Worm (Caenorhabditis elegans) whole organism, L1 larva: Measurements from ENCODE around the gene srx-5.

Experiments
- C16A3.4 ChIP-seq: fragments of 150-350 bp; optimal IDR thresholded peaks from 2 replicates; lab custom pipeline; 2014; ENCODE audit warnings: missing biosample characterization, missing genetic modification characterization
- C34B4.2 ChIP-seq: sonication (generic microtip); optimal IDR thresholded peaks from 2 replicates; lab custom pipeline; 2017; ENCODE audit warnings: mild to moderate bottlenecking, missing genetic modification characterization, missing compliant biosample characterization
- F16B12.6 ChIP-seq: fragments of 150-350 bp; optimal IDR thresholded peaks from 2 replicates; lab custom pipeline; 2014; ENCODE audit warnings: missing biosample characterization, missing genetic modification characterization
- aha-1 ChIP-seq: fragments of 150-350 bp; optimal IDR thresholded peaks from 2 replicates; lab custom pipeline; 2014; ENCODE audit warnings: missing biosample characterization, missing genetic modification characterization
- aly-2 ChIP-seq: fragments of 150-350 bp; optimal IDR thresholded peaks from 2 replicates; lab custom pipeline; 2014; ENCODE audit warnings: missing biosample characterization, missing genetic modification characterization
- ama-1 ChIP-seq: fragments of 150-350 bp; optimal IDR thresholded peaks from 2 replicates; lab custom pipeline; 2014
- ceh-63 ChIP-seq: fragments of 200-800 bp; sonication (Bioruptor generic); optimal IDR thresholded peaks from 2 replicates; lab custom pipeline; 2018; ENCODE audit warnings: mild to moderate bottlenecking, missing genetic modification characterization, missing compliant biosample characterization
- ceh-8 ChIP-seq: fragments of 200-800 bp; sonication (Bioruptor generic); optimal IDR thresholded peaks from 2 replicates; lab custom pipeline; 2018; ENCODE audit warnings: mild to moderate bottlenecking, missing genetic modification characterization, moderate library complexity, missing compliant biosample characterization
- ceh-82 ChIP-seq, 3 experiments: fragments of 150-350 bp in 1 of 3; sonication (generic microtip) in 2 of 3; optimal IDR thresholded peaks; 2 replicates each; lab custom pipeline; 2014 to 2017; ENCODE audit warnings: missing biosample characterization in 3 of 3, missing genetic modification characterization in 3 of 3
- ceh-88 ChIP-seq: fragments of 200-800 bp; sonication (Bioruptor generic); IDR thresholded peaks from 2 replicates; pipeline ENCODE4 v1.3.6; 2022; ENCODE audit warnings: missing genetic modification characterization, missing compliant biosample characterization
- ceh-90 ChIP-seq: sonication (generic microtip); optimal IDR thresholded peaks from 2 replicates; lab custom pipeline; 2016; ENCODE audit warnings: missing genetic modification characterization, missing compliant biosample characterization
- dpl-1 ChIP-seq, 3 experiments: fragments of 150-350 bp in 2 of 3; sonication (generic microtip) in 1 of 3; optimal IDR thresholded peaks; 2 replicates each; lab custom pipeline; 2014 to 2017; ENCODE audit warnings: missing biosample characterization in 3 of 3, missing genetic modification characterization in 3 of 3, missing genetic modification reagents in 3 of 3
- dsc-1 ChIP-seq: sonication (generic microtip); optimal IDR thresholded peaks from 2 replicates; lab custom pipeline; 2016; ENCODE audit warnings: mild to moderate bottlenecking, missing genetic modification characterization, missing compliant biosample characterization
- efl-3 ChIP-seq: fragments of 200-800 bp; sonication (Bioruptor generic); optimal IDR thresholded peaks from 2 replicates; lab custom pipeline; 2018; ENCODE audit warnings: mild to moderate bottlenecking, missing genetic modification characterization, missing compliant biosample characterization
- egl-27 ChIP-seq, 2 experiments: fragments of 150-350 bp in 1 of 2; sonication (generic microtip); optimal IDR thresholded peaks; 3 replicates each; lab custom pipeline; 2017 to 2018; ENCODE audit warnings: missing biosample characterization in 2 of 2, missing genetic modification characterization in 2 of 2, missing genetic modification reagents in 2 of 2
- elt-2 ChIP-seq: sonication (generic microtip); optimal IDR thresholded peaks from 2 replicates; lab custom pipeline; 2016; ENCODE audit warnings: missing genetic modification characterization, mild to moderate bottlenecking, inconsistent platforms, missing compliant biosample characterization, missing genetic modification reagents
- fkh-8 ChIP-seq: sonication (generic microtip); optimal IDR thresholded peaks from 2 replicates; lab custom pipeline; 2016; ENCODE audit warnings: mild to moderate bottlenecking, missing genetic modification characterization, missing compliant biosample characterization
- fos-1 ChIP-seq: fragments of 150-350 bp; optimal IDR thresholded peaks from 2 replicates; lab custom pipeline; 2014; ENCODE audit warnings: missing biosample characterization, missing genetic modification characterization
- grh-1 ChIP-seq: fragments of 200-800 bp; sonication (Bioruptor generic); IDR thresholded peaks from 2 replicates; pipeline ENCODE4 v1.3.6; 2022; ENCODE audit warnings: missing genetic modification reagents, missing genetic modification characterization, missing compliant biosample characterization
- hlh-4 ChIP-seq: sonication (generic microtip); optimal IDR thresholded peaks from 2 replicates; lab custom pipeline; 2016; ENCODE audit warnings: mild to moderate bottlenecking, missing genetic modification characterization, missing compliant biosample characterization
- jun-1 ChIP-seq: fragments of 150-350 bp; optimal IDR thresholded peaks from 2 replicates; lab custom pipeline; 2014; ENCODE audit warnings: missing biosample characterization, missing genetic modification reagents, missing genetic modification characterization
- lin-13 ChIP-seq: fragments of 150-350 bp; optimal IDR thresholded peaks from 2 replicates; lab custom pipeline; 2014; ENCODE audit warnings: missing biosample characterization, missing genetic modification reagents, missing genetic modification characterization
- lin-14 ChIP-seq: fragments of 200-800 bp; sonication (Bioruptor generic); optimal IDR thresholded peaks from 2 replicates; lab custom pipeline; 2018; ENCODE audit warnings: mild to moderate bottlenecking, missing genetic modification characterization, moderate library complexity, missing compliant biosample characterization
- lin-35 ChIP-seq, 2 experiments: fragments of 150-350 bp; optimal IDR thresholded peaks; 2 replicates each; lab custom pipeline; 2014; ENCODE audit warnings: missing biosample characterization in 2 of 2, missing genetic modification characterization in 2 of 2, missing genetic modification reagents in 2 of 2
- lir-3 ChIP-seq: sonication (generic microtip); optimal IDR thresholded peaks from 2 replicates; lab custom pipeline; 2016; ENCODE audit warnings: mild to moderate bottlenecking, missing genetic modification characterization, moderate library complexity, missing compliant biosample characterization; ENCODE audit not compliant: poor library complexity
- mab-9 ChIP-seq: fragments of 200-800 bp; sonication (Bioruptor generic); IDR thresholded peaks from 2 replicates; pipeline ENCODE4 v1.3.6; 2022; ENCODE audit warnings: missing genetic modification reagents, missing genetic modification characterization, missing compliant biosample characterization
- mdl-1 ChIP-seq, 2 experiments: fragments of 150-350 bp; optimal IDR thresholded peaks; 2 replicates each; lab custom pipeline; 2014 to 2017; ENCODE audit warnings: missing biosample characterization in 2 of 2, missing genetic modification characterization in 2 of 2, inconsistent platforms in 1 of 2
- mef-2 ChIP-seq: fragments of 150-350 bp; optimal IDR thresholded peaks from 2 replicates; lab custom pipeline; 2014; ENCODE audit warnings: missing biosample characterization, missing genetic modification characterization
- mep-1 ChIP-seq: fragments of 150-350 bp; optimal IDR thresholded peaks from 2 replicates; lab custom pipeline; 2014; ENCODE audit warnings: missing biosample characterization, missing genetic modification characterization
- nhr-19 ChIP-seq: fragments of 200-800 bp; sonication (Bioruptor generic); conservative IDR thresholded peaks from 2 replicates; pipeline ENCODE4 v1.3.6; 2022; ENCODE audit warnings: missing genetic modification characterization, missing compliant biosample characterization
- nhr-20 ChIP-seq: sonication (generic microtip); optimal IDR thresholded peaks from 2 replicates; lab custom pipeline; 2016; ENCODE audit warnings: mild to moderate bottlenecking, missing genetic modification characterization, missing compliant biosample characterization
- nhr-237 ChIP-seq: fragments of 150-350 bp; optimal IDR thresholded peaks from 2 replicates; lab custom pipeline; 2014; ENCODE audit warnings: missing biosample characterization, missing genetic modification characterization
- nhr-28 ChIP-seq: fragments of 150-350 bp; optimal IDR thresholded peaks from 2 replicates; lab custom pipeline; 2014; ENCODE audit warnings: missing biosample characterization, missing genetic modification characterization
- nhr-77 ChIP-seq: fragments of 150-350 bp; optimal IDR thresholded peaks from 2 replicates; lab custom pipeline; 2014; ENCODE audit warnings: missing biosample characterization, missing genetic modification characterization
- nhr-85 ChIP-seq: sonication (generic microtip); peaks from one replicate; lab custom pipeline; 2016; ENCODE audit warnings: missing genetic modification characterization, inconsistent platforms, missing compliant biosample characterization
- nhr-90 ChIP-seq: sonication (generic microtip); optimal IDR thresholded peaks from 2 replicates; lab custom pipeline; 2016; ENCODE audit warnings: mild to moderate bottlenecking, missing genetic modification characterization, missing compliant biosample characterization; ENCODE audit not compliant: poor library complexity
- pag-3 ChIP-seq: sonication (generic microtip); optimal IDR thresholded peaks from 2 replicates; lab custom pipeline; 2017; ENCODE audit warnings: missing genetic modification characterization, mild to moderate bottlenecking, missing compliant biosample characterization, antibody characterized with exemption, borderline replicate concordance; ENCODE audit not compliant: insufficient read depth
- pax-3 ChIP-seq: fragments of 200-800 bp; sonication (Bioruptor generic); optimal IDR thresholded peaks from 2 replicates; lab custom pipeline; 2018; ENCODE audit warnings: mild to moderate bottlenecking, missing genetic modification characterization, moderate library complexity, missing compliant biosample characterization
- pqm-1 ChIP-seq: sonication (generic microtip); optimal IDR thresholded peaks from 3 replicates; lab custom pipeline; 2017; ENCODE audit warnings: missing biosample characterization, missing genetic modification characterization
- skn-1 ChIP-seq: fragments of 150-350 bp; optimal IDR thresholded peaks from 2 replicates; lab custom pipeline; 2014; ENCODE audit warnings: missing biosample characterization, missing genetic modification characterization
- snpc-4 ChIP-seq: fragments of 150-350 bp; optimal IDR thresholded peaks from 2 replicates; lab custom pipeline; 2014; ENCODE audit warnings: missing biosample characterization, missing genetic modification characterization
- sup-37 ChIP-seq: fragments of 200-800 bp; sonication (Bioruptor generic); optimal IDR thresholded peaks from 2 replicates; lab custom pipeline; 2018; ENCODE audit warnings: mild to moderate bottlenecking, missing genetic modification characterization, missing compliant biosample characterization
- swsn-7 ChIP-seq: sonication (generic microtip); optimal IDR thresholded peaks from 2 replicates; lab custom pipeline; 2016; ENCODE audit warnings: missing genetic modification characterization, missing compliant biosample characterization
- tbx-2 ChIP-seq: sonication (generic microtip); optimal IDR thresholded peaks from 2 replicates; lab custom pipeline; 2016; ENCODE audit warnings: missing genetic modification characterization, missing compliant biosample characterization
- unc-130 ChIP-seq: fragments of 150-350 bp; optimal IDR thresholded peaks from 2 replicates; lab custom pipeline; 2017; ENCODE audit warnings: missing biosample characterization, missing genetic modification characterization, inconsistent platforms
- unc-62 ChIP-seq: fragments of 150-350 bp; optimal IDR thresholded peaks from 2 replicates; lab custom pipeline; 2014; ENCODE audit warnings: missing biosample characterization, missing genetic modification reagents, missing genetic modification characterization
- unc-86 ChIP-seq: sonication (generic microtip); optimal IDR thresholded peaks from 2 replicates; lab custom pipeline; 2016; ENCODE audit warnings: missing genetic modification characterization, missing compliant biosample characterization
- unc-98 ChIP-seq: fragments of 200-800 bp; sonication (Bioruptor generic); IDR thresholded peaks from 2 replicates; pipeline ENCODE4 v1.3.6; 2022; ENCODE audit warnings: missing genetic modification characterization, missing compliant biosample characterization
- vab-15 ChIP-seq: sonication (generic microtip); optimal IDR thresholded peaks from 2 replicates; lab custom pipeline; 2017; ENCODE audit warnings: missing genotype, mild to moderate bottlenecking, missing genetic modification characterization, missing compliant biosample characterization
- xbp-1 ChIP-seq: sonication (generic microtip); optimal IDR thresholded peaks from 2 replicates; lab custom pipeline; 2016; ENCODE audit warnings: missing genetic modification characterization, missing compliant biosample characterization
- zag-1 ChIP-seq: fragments of 150-350 bp; optimal IDR thresholded peaks from 2 replicates; lab custom pipeline; 2014; ENCODE audit warnings: missing biosample characterization, missing genetic modification characterization
- zip-4 ChIP-seq: fragments of 200-800 bp; sonication (Bioruptor generic); optimal IDR thresholded peaks from 2 replicates; lab custom pipeline; 2018; ENCODE audit warnings: mild to moderate bottlenecking, missing genetic modification characterization, moderate library complexity, missing compliant biosample characterization
- ztf-11 ChIP-seq, 2 experiments: sonication (generic microtip); optimal IDR thresholded peaks; 2 replicates each; lab custom pipeline; 2016 to 2017; ENCODE audit warnings: missing genetic modification characterization in 2 of 2, missing biosample characterization in 1 of 2, missing compliant biosample characterization in 1 of 2

Gene srx-5

ce11 chrV:731330-731729 is 31.5 kb downstream of the srx-5 start:
- TF ChIP-seq ceh-63 (GFP tag; lab: Kevin White, UChicago), result no peak
- peak; percentile 22 to 79 for TF ChIP-seq egl-27 (tag; optimal IDR thresholded peaks at IDR 0.05; lab: Kevin White, UChicago)
- TF ChIP-seq ztf-11 (tag; optimal IDR thresholded peaks at IDR 0.05; lab: Kevin White, UChicago), result peak in 1 of 2 experiments; percentile 86
- peak; percentile 100 for TF ChIP-seq lin-14 (GFP tag; lab: Kevin White, UChicago)
- TF ChIP-seq nhr-90 (tag; lab: Kevin White, UChicago), result peak; percentile 94
- TF ChIP-seq pax-3 (tag; lab: Kevin White, UChicago), result peak; percentile 75
- no peak for TF ChIP-seq pag-3
- peak; percentile 76 to 99 for TF ChIP-seq mdl-1 (tag; optimal IDR thresholded peaks at IDR 0.05; lab: Kevin White, UChicago)
- TF ChIP-seq vab-15, result peak; percentile 75
- TF ChIP-seq zag-1, result no peak
- TF ChIP-seq aly-2 (tag; lab: Kevin White, UChicago), result peak; percentile 30
- TF ChIP-seq mef-2 (tag; lab: Kevin White, UChicago), result peak; percentile 80
- TF ChIP-seq C16A3.4 (tag; lab: Kevin White, UChicago), result peak; percentile 86
- no peak for TF ChIP-seq unc-62 (GFP tag; lab: Kevin White, UChicago)
- peak; percentile 99 for TF ChIP-seq elt-2 (tag; lab: Kevin White, UChicago)
- TF ChIP-seq dsc-1 (tag; lab: Kevin White, UChicago), result peak; percentile 34
- peak; percentile 96 for TF ChIP-seq tbx-2 (tag; lab: Kevin White, UChicago)
- no peak for TF ChIP-seq ceh-90 (tag; lab: Kevin White, UChicago)
- no peak for TF ChIP-seq unc-86 (tag; lab: Kevin White, UChicago)
- peak; percentile 75 for TF ChIP-seq ceh-88 (GFP tag; lab: Robert Waterston, UW)
- TF ChIP-seq mab-9, result peak; percentile 71
- TF ChIP-seq zip-4 (GFP tag; lab: Kevin White, UChicago), result peak; percentile 52
- peak; percentile 100 for TF ChIP-seq nhr-19 (GFP tag; lab: Robert Waterston, UW)
- peak; percentile 72 for TF ChIP-seq ama-1
- no peak for TF ChIP-seq nhr-237 (tag; lab: Kevin White, UChicago)
- TF ChIP-seq aha-1 (tag; lab: Kevin White, UChicago), result no peak
- no peak for TF ChIP-seq F16B12.6 (tag; lab: Kevin White, UChicago)
- peak; percentile 79 for TF ChIP-seq skn-1 (tag; lab: Kevin White, UChicago)
- TF ChIP-seq jun-1 (tag; lab: Kevin White, UChicago), result peak; percentile 77
- TF ChIP-seq snpc-4 (tag; lab: Kevin White, UChicago), result peak; percentile 20
- TF ChIP-seq lin-35 (GFP tag; optimal IDR thresholded peaks at IDR 0.05; lab: Kevin White, UChicago), result peak; percentile 37 to 90
- peak; percentile 48 for TF ChIP-seq pqm-1 (tag; lab: Kevin White, UChicago)
- peak; percentile 84 for TF ChIP-seq grh-1 (GFP tag; lab: Robert Waterston, UW)
- peak; percentile 25 to 51 (median 41) for TF ChIP-seq ceh-82 (tag; optimal IDR thresholded peaks at IDR 0.05; lab: Kevin White, UChicago)
- TF ChIP-seq efl-3 (GFP tag; lab: Kevin White, UChicago), result no peak
- TF ChIP-seq ceh-8 (GFP tag; lab: Kevin White, UChicago), result no peak
- peak; percentile 86 for TF ChIP-seq lir-3 (tag; lab: Kevin White, UChicago)
- peak; percentile 18 for TF ChIP-seq fos-1 (tag; lab: Kevin White, UChicago)
- TF ChIP-seq dpl-1 (GFP tag; optimal IDR thresholded peaks at IDR 0.05; lab: Kevin White, UChicago), result peak; percentile 48 to 67 (median 51)
- peak; percentile 99 for TF ChIP-seq nhr-20 (tag; lab: Kevin White, UChicago)
- no peak for TF ChIP-seq hlh-4 (tag; lab: Kevin White, UChicago)
- TF ChIP-seq swsn-7 (tag; lab: Kevin White, UChicago), result peak; percentile 89
- TF ChIP-seq C34B4.2 (tag; lab: Kevin White, UChicago), result peak; percentile 52
- TF ChIP-seq xbp-1 (tag; lab: Kevin White, UChicago), result peak; percentile 84
- TF ChIP-seq mep-1 (tag; lab: Kevin White, UChicago), result peak; percentile 71
- TF ChIP-seq sup-37 (GFP tag; lab: Kevin White, UChicago), result peak; percentile 94
- peak; percentile 87 for TF ChIP-seq unc-130 (tag; lab: Kevin White, UChicago)
- no peak for TF ChIP-seq fkh-8 (tag; lab: Kevin White, UChicago)
- TF ChIP-seq nhr-28 (tag; lab: Kevin White, UChicago), result no peak
- TF ChIP-seq unc-98 (GFP tag; lab: Robert Waterston, UW), result peak; percentile 63
- peak; percentile 98 for TF ChIP-seq nhr-85
- TF ChIP-seq nhr-77 (tag; lab: Kevin White, UChicago), result peak; percentile 83
- peak; percentile 35 for TF ChIP-seq lin-13 (GFP tag; lab: Kevin White, UChicago)
